Worm (Caenorhabditis elegans): ENCODE measurements around the gene F40C5.1.

DNA sequence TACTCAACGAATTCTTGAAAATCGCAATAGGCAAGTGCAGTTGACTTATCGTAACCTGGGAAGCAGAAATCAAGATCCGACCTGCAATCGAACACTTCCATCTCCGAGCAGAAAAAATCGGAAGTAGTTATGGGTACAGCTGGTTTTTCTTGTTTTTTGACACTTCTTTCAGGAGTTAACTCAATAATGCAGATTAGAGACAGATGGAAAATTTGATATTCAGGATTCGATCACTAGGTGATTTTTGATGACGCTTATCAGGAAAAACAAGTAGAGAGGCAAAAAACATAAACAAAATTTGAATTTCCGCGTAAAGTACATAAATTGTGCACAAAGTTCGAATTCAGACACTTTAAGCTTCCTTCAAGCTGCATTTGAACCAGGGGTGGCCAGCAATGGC, 23.7 kb upstream of the F40C5.1 start, which contains the start of gene srw-130:
- TF ChIP-seq him-1 (tag; optimal IDR thresholded peaks at IDR 0.05) = no peak
- TF ChIP-seq W03F9.2 (tag; optimal IDR thresholded peaks at IDR 0.05) = no peak
